Fruit fly (Drosophila melanogaster) Kc167 (cell line): Measurements from ENCODE around the gene ac.

Experiments
- Myc ChIP-seq: fragments of >200 bp; optimal IDR thresholded peaks from 2 replicates; lab custom pipeline; 2017; ENCODE audit warnings: missing external identifiers
- Sin3A ChIP-seq: fragments of >200 bp; optimal IDR thresholded peaks from 2 replicates; lab custom pipeline; 2018; ENCODE audit warnings: missing external identifiers
- h ChIP-seq: fragments of >200 bp; optimal IDR thresholded peaks from 3 replicates; lab custom pipeline; 2018; ENCODE audit warnings: missing external identifiers
- insv ChIP-seq: fragments of >200 bp; optimal IDR thresholded peaks from 3 replicates; lab custom pipeline; 2018; ENCODE audit warnings: missing external identifiers
- psq ChIP-seq: fragments of >200 bp; optimal IDR thresholded peaks from 2 replicates; lab custom pipeline; 2017; ENCODE audit warnings: missing external identifiers
- ttk ChIP-seq: sonication (Bioruptor generic); optimal IDR thresholded peaks from 2 replicates; lab custom pipeline; 2017; ENCODE audit warnings: missing external identifiers

The ac gene

dm6 chrX:351599-351998, 18.2 kb upstream of the ac start:
- no peak for TF ChIP-seq Sin3A (lab: Kevin White, UChicago)

dm6 chrX:352767-353166, 17.1 kb upstream of the ac start, which contains the start of gene CG43182:
Gene CG43182, plus strand, starts transcription at chrX:353067.
- TF ChIP-seq Myc (lab: Kevin White, UChicago) (no peak), insv (lab: Kevin White, UChicago) (no peak), psq (lab: Kevin White, UChicago) (no peak), h (no peak), ttk (no peak), Sin3A (lab: Kevin White, UChicago) (no peak)

DNA sequence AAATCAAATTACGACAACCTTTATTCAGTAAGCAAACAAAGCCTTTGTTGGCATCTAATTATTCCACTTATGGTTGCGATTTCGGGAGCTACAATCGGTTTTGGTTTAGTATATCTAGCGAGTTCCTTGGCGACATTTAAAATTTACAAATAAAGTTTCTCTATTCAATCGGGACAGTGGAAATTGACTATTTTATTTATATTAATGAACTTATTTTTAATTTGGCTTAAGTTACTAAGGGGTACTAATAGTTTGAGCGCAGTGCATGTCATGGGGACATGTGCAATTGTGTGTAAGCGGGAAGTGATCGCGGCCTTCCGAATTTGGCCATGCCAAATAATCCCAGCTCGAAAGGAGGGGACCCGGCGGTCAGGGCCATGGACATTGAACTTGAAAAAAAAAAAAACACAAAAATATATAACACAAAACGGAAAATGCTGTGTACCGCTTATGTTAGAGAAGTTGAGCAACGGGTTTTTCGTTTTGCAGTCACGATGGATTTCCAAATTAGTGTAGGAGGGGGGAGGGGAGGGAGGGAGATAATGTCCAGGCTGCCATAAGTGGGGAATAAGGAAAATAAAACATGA, 15.8 kb upstream of the ac start:
- TF ChIP-seq Sin3A (lab: Kevin White, UChicago) (no peak), Myc (lab: Kevin White, UChicago) (no peak)

- TF ChIP-seq ttk, result no peak
- TF ChIP-seq Myc (lab: Kevin White, UChicago), result no peak
- no peak for TF ChIP-seq Sin3A (lab: Kevin White, UChicago)
- TF ChIP-seq insv (lab: Kevin White, UChicago), result no peak
- no peak for TF ChIP-seq h
- TF ChIP-seq psq (lab: Kevin White, UChicago), result no peak
These were observed 13.6 kb upstream of the ac start, which contains the start of gene y for dm6 chrX:356232-356631. Gene y, plus strand, starts transcription at chrX:356509.

- TF ChIP-seq ttk (no peak), insv (lab: Kevin White, UChicago) (no peak), psq (lab: Kevin White, UChicago) (no peak), Sin3A (lab: Kevin White, UChicago) (no peak), Myc (lab: Kevin White, UChicago) (no peak), h (no peak)
These were observed 8.4 kb upstream of the ac start for dm6 chrX:361418-361817.

dm6 chrX:362073-362674, 7.7 kb upstream of the ac start:
- TF ChIP-seq psq (lab: Kevin White, UChicago) (no peak), Myc (lab: Kevin White, UChicago) (no peak), ttk (no peak), Sin3A (lab: Kevin White, UChicago) (no peak), insv (lab: Kevin White, UChicago) (no peak), h (no peak)

DNA sequence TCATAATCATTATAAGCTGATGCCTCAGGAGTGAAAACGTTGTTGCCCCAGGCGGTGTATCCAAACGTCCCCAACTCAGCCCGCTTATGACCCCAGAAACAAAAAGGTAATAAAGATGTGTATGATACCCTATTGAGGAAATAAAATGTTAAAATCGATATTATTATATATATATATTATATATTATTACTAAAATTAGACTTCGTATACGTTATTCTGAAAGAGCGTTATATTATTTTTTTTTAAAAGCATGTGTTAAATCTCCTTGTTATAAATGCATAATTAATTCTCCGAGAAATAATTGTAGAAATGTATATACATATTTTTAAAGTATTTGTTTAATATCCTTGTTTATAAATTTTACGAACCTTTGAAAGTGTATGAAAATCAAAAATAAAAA, 5.8 kb upstream of the ac start:
- TF ChIP-seq psq (lab: Kevin White, UChicago) (no peak), h (no peak), Sin3A (lab: Kevin White, UChicago) (no peak), Myc (lab: Kevin White, UChicago) (no peak), ttk (no peak), insv (lab: Kevin White, UChicago) (no peak)

dm6 chrX:366854-367253, 3.0 kb upstream of the ac start:
- TF ChIP-seq ttk (no peak), insv (lab: Kevin White, UChicago) (no peak), Sin3A (lab: Kevin White, UChicago) (no peak), Myc (lab: Kevin White, UChicago) (no peak), psq (lab: Kevin White, UChicago) (no peak), h (no peak)

- no peak for TF ChIP-seq h
- no peak for TF ChIP-seq ttk
- TF ChIP-seq insv (lab: Kevin White, UChicago), result no peak
- no peak for TF ChIP-seq Myc (lab: Kevin White, UChicago)
- TF ChIP-seq psq (lab: Kevin White, UChicago), result no peak
- no peak for TF ChIP-seq Sin3A (lab: Kevin White, UChicago)
These were observed 7.6 kb downstream of the ac start for dm6 chrX:377388-377787.

- TF ChIP-seq Myc (lab: Kevin White, UChicago) (no peak), insv (lab: Kevin White, UChicago) (no peak), psq (lab: Kevin White, UChicago) (no peak), ttk (no peak), h (no peak), Sin3A (lab: Kevin White, UChicago) (no peak)
These were observed 8.5 kb downstream of the ac start for dm6 chrX:378341-378740.

DNA sequence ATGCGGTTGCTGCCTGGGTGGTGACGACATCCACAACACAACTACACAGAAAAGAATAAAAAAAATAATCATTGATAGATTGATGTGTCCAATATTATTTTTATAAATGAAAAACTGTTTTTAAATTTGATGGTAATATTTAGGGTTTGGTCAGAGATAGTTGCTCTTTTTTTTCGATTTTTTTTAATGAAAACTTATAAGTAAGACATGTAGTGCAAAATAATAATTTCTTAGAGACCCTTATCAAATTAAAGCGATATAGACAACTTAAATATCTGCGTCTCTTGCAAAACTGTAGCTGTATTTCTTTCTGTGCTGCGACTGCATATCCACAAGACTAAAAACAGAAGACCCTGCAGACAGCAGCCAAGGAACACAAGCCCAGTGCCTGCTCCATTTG, 9.7 kb downstream of the ac start:
- no peak for TF ChIP-seq Myc (lab: Kevin White, UChicago)
- no peak for TF ChIP-seq ttk
- no peak for TF ChIP-seq psq (lab: Kevin White, UChicago)
- no peak for TF ChIP-seq h
- TF ChIP-seq Sin3A (lab: Kevin White, UChicago), result no peak
- no peak for TF ChIP-seq insv (lab: Kevin White, UChicago)

DNA sequence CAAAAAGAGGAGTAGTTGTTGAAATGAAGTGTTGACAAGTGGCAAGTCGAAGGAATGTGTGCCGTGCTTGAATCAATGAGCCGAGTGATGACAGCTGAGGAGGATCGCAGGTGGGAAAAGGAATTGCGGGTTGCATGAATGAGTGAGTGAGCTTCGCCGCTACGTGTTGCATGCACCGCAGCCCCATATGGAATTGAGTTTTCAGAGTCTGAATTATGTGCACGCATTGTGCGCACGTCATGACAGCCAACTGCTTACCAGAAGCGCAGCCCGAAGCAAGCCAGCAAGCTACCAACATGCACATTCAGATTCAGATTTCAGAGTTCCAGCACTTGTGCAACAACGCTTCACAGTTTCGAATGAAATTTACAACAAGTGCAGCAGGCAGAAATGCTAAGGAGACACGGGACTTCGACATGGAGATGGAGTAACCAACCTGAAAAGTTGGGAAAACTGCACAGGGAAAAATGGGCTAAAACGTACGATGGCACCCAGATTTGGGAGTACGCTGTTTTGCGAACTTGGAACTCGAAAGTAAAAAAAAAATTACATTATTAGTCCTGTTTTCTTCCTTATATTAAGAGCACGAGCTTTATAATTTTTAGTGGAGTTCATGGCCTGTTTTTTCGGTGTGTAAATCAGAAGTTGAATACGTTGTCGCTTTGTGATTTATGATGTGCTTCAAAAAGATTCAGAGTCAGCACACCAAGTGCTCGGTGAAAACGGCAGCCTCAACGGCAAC, 16.1 kb downstream of the ac start:
- TF ChIP-seq Sin3A (lab: Kevin White, UChicago), result no peak
- TF ChIP-seq Myc (lab: Kevin White, UChicago), result no peak
- no peak for TF ChIP-seq h
- no peak for TF ChIP-seq psq (lab: Kevin White, UChicago)
- no peak for TF ChIP-seq insv (lab: Kevin White, UChicago)
- TF ChIP-seq ttk, result no peak
